Fruit fly (Drosophila melanogaster) whole organism, embryonic: ENCODE measurements around the gene Oatp74D.

Experiments used
- Bgb ChIP-seq: fragments of 200-800 bp; sonication (Bioruptor generic); IDR thresholded peaks from 2 replicates; pipeline ENCODE4 v1.3.6; 2022; ENCODE audit warnings: missing biosample characterization, missing genetic modification characterization; ENCODE audit not compliant: partially characterized antibody
- CG11456 ChIP-seq: fragments of 200-800 bp; sonication (Bioruptor generic); IDR thresholded peaks from 3 replicates; pipeline ENCODE4 v1.3.6; 2022; ENCODE audit warnings: missing biosample characterization, missing genetic modification characterization
- CG14965 ChIP-seq: fragments of 200-800 bp; sonication (Bioruptor generic); optimal IDR thresholded peaks from 2 replicates; lab custom pipeline; 2016; ENCODE audit warnings: missing biosample characterization, missing genetic modification characterization, borderline replicate concordance
- CG4360 ChIP-seq: fragments of 200-800 bp; sonication (Bioruptor generic); IDR thresholded peaks from 2 replicates; pipeline ENCODE4 v1.3.6; 2022; ENCODE audit warnings: missing biosample characterization, missing genetic modification characterization
- CG6765 ChIP-seq: fragments of 200-800 bp; sonication (Bioruptor generic); optimal IDR thresholded peaks from 3 replicates; lab custom pipeline; 2017; ENCODE audit warnings: missing biosample characterization, mild to moderate bottlenecking, missing genetic modification characterization
- CrebB ChIP-seq: fragments of 200-800 bp; sonication (Bioruptor generic); optimal IDR thresholded peaks from 3 replicates; lab custom pipeline; 2018; ENCODE audit warnings: missing biosample characterization, mild to moderate bottlenecking, missing genetic modification characterization
- Dip3 ChIP-seq: fragments of 200-800 bp; sonication (Bioruptor generic); optimal IDR thresholded peaks from 3 replicates; lab custom pipeline; 2016; ENCODE audit warnings: missing biosample characterization, missing genetic modification characterization
- Fer3 ChIP-seq: fragments of 200-800 bp; sonication (Bioruptor generic); optimal IDR thresholded peaks from 2 replicates; lab custom pipeline; 2018; ENCODE audit warnings: missing biosample characterization, mild to moderate bottlenecking, missing genetic modification characterization, moderate library complexity
- Side ChIP-seq: fragments of 200-800 bp; sonication (Bioruptor generic); optimal IDR thresholded peaks from 2 replicates; lab custom pipeline; 2016; ENCODE audit warnings: missing biosample characterization, missing genetic modification characterization
- knrl ChIP-seq: fragments of 200-800 bp; sonication (Bioruptor generic); IDR thresholded peaks from 3 replicates; pipeline ENCODE4 v1.3.6; 2022; ENCODE audit warnings: missing biosample characterization, missing genetic modification characterization; ENCODE audit not compliant: partially characterized antibody
- prd ChIP-seq, 3 experiments: fragments of >200 bp in 2 of 3; fragments of 200-800 bp in 1 of 3; sonication (Bioruptor generic) in 1 of 3; optimal IDR thresholded peaks in 2 of 3; IDR thresholded peaks in 1 of 3; 2 replicates in 2 of 3; 3 replicates in 1 of 3; pipeline versions ENCODE4 v1.3.6 to Lab custom; 2017 to 2022; ENCODE audit warnings: missing biosample characterization in 1 of 3, missing genetic modification characterization in 1 of 3
- vvl ChIP-seq: fragments of 200-800 bp; sonication (Bioruptor generic); IDR thresholded peaks from 2 replicates; pipeline ENCODE4 v1.3.6; 2022; ENCODE audit warnings: missing biosample characterization, missing genetic modification characterization

DNA sequence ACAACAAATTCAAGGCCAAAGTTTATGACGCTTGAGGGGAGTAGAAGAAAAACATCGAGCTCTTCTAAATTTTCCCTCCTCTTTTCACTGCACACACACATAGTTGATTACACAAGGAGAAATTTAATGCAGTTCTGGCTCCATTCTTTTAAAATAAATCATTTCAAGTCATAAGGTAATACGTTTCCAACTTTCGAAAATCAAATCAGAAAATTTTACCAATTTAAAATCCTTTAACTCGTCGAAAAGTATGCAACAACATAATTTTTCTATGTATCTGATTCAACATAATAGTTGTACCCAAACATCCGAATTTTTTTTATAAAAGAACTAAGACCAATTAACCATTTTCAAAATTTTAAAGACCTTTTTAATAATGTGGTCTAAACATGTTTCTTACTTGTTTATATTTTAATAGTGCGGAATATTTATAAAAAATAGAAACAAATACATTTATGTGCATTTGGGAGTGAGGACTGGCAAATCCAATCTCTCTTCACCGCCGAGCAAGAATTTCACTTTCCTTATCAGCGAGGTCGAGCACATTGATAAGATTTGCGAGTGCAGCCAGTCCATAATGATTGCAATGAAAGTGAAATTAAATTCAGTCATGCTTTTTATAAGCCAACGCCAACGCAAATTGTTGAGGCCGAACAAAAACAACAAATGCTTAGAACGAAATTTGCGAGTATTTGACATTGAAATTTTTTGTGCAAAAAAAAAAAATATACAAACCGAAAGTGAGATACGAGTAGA, 19.3 kb downstream of the Oatp74D start:
- TF ChIP-seq CG11456 (GFP tag; lab: Robert Waterston, UW) (no peak), CrebB (no peak), CG4360 (GFP tag; lab: Robert Waterston, UW) (no peak), vvl (GFP tag; lab: Robert Waterston, UW) (no peak), Fer3 (tag; lab: Kevin White, UChicago) (no peak), Side (GFP tag; lab: Kevin White, UChicago) (no peak), prd (optimal IDR thresholded peaks at IDR 0.05; lab: Kevin White, UChicago) (no peak), prd (GFP tag; IDR thresholded peaks at IDR 0.05; lab: Robert Waterston, UW) (no peak), Dip3 (GFP tag; lab: Kevin White, UChicago) (no peak), knrl (GFP tag; lab: Robert Waterston, UW) (no peak), CG6765 (GFP tag; lab: Kevin White, UChicago) (no peak), CG14965 (GFP tag; lab: Kevin White, UChicago) (no peak), Bgb (GFP tag; lab: Robert Waterston, UW) (no peak)
